Fruit fly (Drosophila melanogaster): ENCODE results near the gene CG2260.

CG2260 gene

DNA sequence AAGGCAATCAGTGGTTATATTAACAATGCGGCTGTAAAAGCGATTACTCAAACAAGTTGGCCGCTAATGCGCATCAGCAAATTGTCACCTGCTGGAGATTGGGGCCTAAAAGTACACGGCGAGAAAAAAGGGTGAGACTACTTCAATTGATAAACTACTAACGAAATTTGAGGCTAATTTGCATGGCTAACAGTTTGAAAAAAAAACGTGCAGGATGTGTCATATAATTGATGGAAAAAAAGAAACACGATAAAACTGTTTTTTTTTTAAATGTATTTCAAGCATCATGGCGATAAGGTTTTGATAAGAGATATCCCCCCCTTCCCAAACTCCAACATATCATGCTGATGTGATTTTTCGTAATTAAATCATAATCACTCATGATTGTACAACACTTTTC, 8.2 kb downstream of the CG2260 start (continued):
- TF ChIP-seq CG11085 (GFP tag; IDR thresholded peaks at IDR 0.05) (no peak), zen (tag; optimal IDR thresholded peaks at IDR 0.05) (no peak), CG8281 (tag; optimal IDR thresholded peaks at IDR 0.05) (no peak), inv (GFP tag; IDR thresholded peaks at IDR 0.05; ENCODE audit: partially characterized antibody) (no peak), CG17912 (GFP tag; optimal IDR thresholded peaks at IDR 0.05) (no peak), CG11247 (GFP tag; IDR thresholded peaks at IDR 0.05) (no peak), CG32767 (GFP tag; IDR thresholded peaks at IDR 0.05) (no peak), wek (GFP tag; optimal IDR thresholded peaks at IDR 0.05) (no peak), tx (GFP tag; optimal IDR thresholded peaks at IDR 0.05) (no peak), wdn (GFP tag; IDR thresholded peaks at IDR 0.05) (0 out of 2 replicates have a peak, but pooled peaks have one; percentile 22), pan (optimal IDR thresholded peaks at IDR 0.05) (no peak), pan (GFP tag; optimal IDR thresholded peaks at IDR 0.05 in 1 of 2, IDR thresholded peaks at IDR 0.05 in 1 of 2) (peak in 1 of 2 experiments; percentile 50), Bteb2 (GFP tag; optimal IDR thresholded peaks at IDR 0.05) (no peak), ems (GFP tag; optimal IDR thresholded peaks at IDR 0.05) (no peak), Poxn (GFP tag; IDR thresholded peaks at IDR 0.05) (0 out of 2 replicates have a peak, but pooled peaks have one; percentile 11), Ets65A (GFP tag) (peak; percentile 90), Sox102F (GFP tag; optimal IDR thresholded peaks at IDR 0.05) (peak; percentile 1), CG7357 (GFP tag; IDR thresholded peaks at IDR 0.05) (no peak), corto (GFP tag; optimal IDR thresholded peaks at IDR 0.05) (no peak), lmd (GFP tag; IDR thresholded peaks at IDR 0.05) (peak; percentile 36; the same call in 1 of the 2 replicates), CG10654 (GFP tag; optimal IDR thresholded peaks at IDR 0.05) (no peak), oc (tag; optimal IDR thresholded peaks at IDR 0.05) (no peak), E2f2 (GFP tag; IDR thresholded peaks at IDR 0.05) (no peak), HLH3B (GFP tag; IDR thresholded peaks at IDR 0.05) (no peak), Ets97D (GFP tag; optimal IDR thresholded peaks at IDR 0.05) (no peak), Antp (GFP tag; optimal IDR thresholded peaks at IDR 0.05) (peak; percentile 5), CG10274 (GFP tag; optimal IDR thresholded peaks at IDR 0.05) (no peak), Lpt (GFP tag; optimal IDR thresholded peaks at IDR 0.05) (no peak), Spps (tag; optimal IDR thresholded peaks at IDR 0.05) (no peak), CG33557 (GFP tag; optimal IDR thresholded peaks at IDR 0.05) (no peak), CG7963 (GFP tag; IDR thresholded peaks at IDR 0.05; ENCODE audit: partially characterized antibody) (no peak), CG2875 (GFP tag; optimal IDR thresholded peaks at IDR 0.05) (no peak), CG1529 (GFP tag; optimal IDR thresholded peaks at IDR 0.05) (no peak), CG17829 (tag; optimal IDR thresholded peaks at IDR 0.05) (no peak), Dp (GFP tag; optimal IDR thresholded peaks at IDR 0.05) (no peak), Sry-δ (GFP tag; optimal IDR thresholded peaks at IDR 0.05) (no peak), CG32772 (GFP tag; IDR thresholded peaks at IDR 0.05) (no peak), MBD-R2 (GFP tag; IDR thresholded peaks at IDR 0.05) (peak; percentile 29; the same call in 1 of the 2 replicates), PHDP (tag; optimal IDR thresholded peaks at IDR 0.05) (peak; percentile 29), pfk (GFP tag; optimal IDR thresholded peaks at IDR 0.05) (no peak), emc (GFP tag; optimal IDR thresholded peaks at IDR 0.05) (no peak), CG11456 (GFP tag; IDR thresholded peaks at IDR 0.05) (0 out of 3 replicates have a peak, but pooled peaks have one; percentile 51), Nf-YC (tag; optimal IDR thresholded peaks at IDR 0.05) (no peak), gt (GFP tag; IDR thresholded peaks at IDR 0.05) (no peak), sqz (GFP tag; optimal IDR thresholded peaks at IDR 0.05) (no peak), nerfin-1 (tag; optimal IDR thresholded peaks at IDR 0.05) (no peak), Hmx (GFP tag; optimal IDR thresholded peaks at IDR 0.05) (no peak), Hr3 (GFP tag; optimal IDR thresholded peaks at IDR 0.05) (no peak), CG2712 (tag; optimal IDR thresholded peaks at IDR 0.05) (no peak), CG12236 (GFP tag; optimal IDR thresholded peaks at IDR 0.05) (no peak), Nf-YA (GFP tag; IDR thresholded peaks at IDR 0.05) (no peak), Fer3 (tag; optimal IDR thresholded peaks at IDR 0.05) (peak; percentile 27), Tbp (GFP tag; optimal IDR thresholded peaks at IDR 0.05) (no peak)

Measured in whole organism, embryonic.